Fruit fly (Drosophila melanogaster): ENCODE data around the gene GABA-B-R1.

GABA-B-R1 gene

dm6 chr2L:15039309-15039772 is 23.2 kb downstream of the GABA-B-R1 start (continued):
- no peak for TF ChIP-seq pan (optimal IDR thresholded peaks at IDR 0.05)
- TF ChIP-seq pan (GFP tag; optimal IDR thresholded peaks at IDR 0.05 in 1 of 2, IDR thresholded peaks at IDR 0.05 in 1 of 2): no peak
- TF ChIP-seq cas (GFP tag; IDR thresholded peaks at IDR 0.05): no peak
- TF ChIP-seq ttk (GFP tag; IDR thresholded peaks at IDR 0.05): no peak
- no peak for TF ChIP-seq CG12219 (GFP tag; optimal IDR thresholded peaks at IDR 0.05)
- no peak for TF ChIP-seq eve (GFP tag; optimal IDR thresholded peaks at IDR 0.05)
- TF ChIP-seq luna (GFP tag; optimal IDR thresholded peaks at IDR 0.05): no peak
- TF ChIP-seq disco-r (GFP tag; optimal IDR thresholded peaks at IDR 0.05): no peak
- TF ChIP-seq CG9437 (GFP tag; optimal IDR thresholded peaks at IDR 0.05): peak; percentile 21
- no peak for TF ChIP-seq CG10654 (GFP tag; optimal IDR thresholded peaks at IDR 0.05)
- TF ChIP-seq lola (GFP tag; optimal IDR thresholded peaks at IDR 0.05): no peak
- TF ChIP-seq CG9817 (tag; optimal IDR thresholded peaks at IDR 0.05): peak; percentile 61
- TF ChIP-seq gro (GFP tag; optimal IDR thresholded peaks at IDR 0.05): no peak
- TF ChIP-seq bab2 (GFP tag; optimal IDR thresholded peaks at IDR 0.05): peak; percentile 24
- TF ChIP-seq CG6689 (GFP tag; IDR thresholded peaks at IDR 0.05): no peak
- TF ChIP-seq CG2129 (GFP tag; IDR thresholded peaks at IDR 0.05; ENCODE audit: partially characterized antibody): peak; percentile 70
- TF ChIP-seq ERR (GFP tag; optimal IDR thresholded peaks at IDR 0.05): no peak
- TF ChIP-seq Gsc (GFP tag; IDR thresholded peaks at IDR 0.05): no peak
- peak; percentile 48 for TF ChIP-seq CG1647 (GFP tag; optimal IDR thresholded peaks at IDR 0.05)
- no peak for TF ChIP-seq CG18599 (GFP tag; optimal IDR thresholded peaks at IDR 0.05)
- peak; percentile 83 for TF ChIP-seq Dll (GFP tag; IDR thresholded peaks at IDR 0.05; ENCODE audit: partially characterized antibody)
- peak; percentile 47 for TF ChIP-seq chn (GFP tag; optimal IDR thresholded peaks at IDR 0.05)
- no peak for TF ChIP-seq CG8089 (GFP tag; optimal IDR thresholded peaks at IDR 0.05)
- TF ChIP-seq CG12071 (GFP tag; optimal IDR thresholded peaks at IDR 0.05): no peak
- TF ChIP-seq CG34224 (GFP tag; IDR thresholded peaks at IDR 0.05; ENCODE audit: partially characterized antibody): peak; percentile 75
- TF ChIP-seq nau (GFP tag; optimal IDR thresholded peaks at IDR 0.05): no peak
- TF ChIP-seq CG1603 (tag; optimal IDR thresholded peaks at IDR 0.05): no peak
- TF ChIP-seq Dek (tag; optimal IDR thresholded peaks at IDR 0.05): peak; percentile 40
- TF ChIP-seq Antp (GFP tag; optimal IDR thresholded peaks at IDR 0.05): no peak
- TF ChIP-seq cg (GFP tag; optimal IDR thresholded peaks at IDR 0.05): peak; percentile 55
- no peak for TF ChIP-seq CG31388 (GFP tag; optimal IDR thresholded peaks at IDR 0.05)
- peak; percentile 9 for TF ChIP-seq CG10543 (GFP tag; optimal IDR thresholded peaks at IDR 0.05)
- TF ChIP-seq nmo (GFP tag; optimal IDR thresholded peaks at IDR 0.05): peak; percentile 41
- no peak for TF ChIP-seq HHEX (GFP tag; optimal IDR thresholded peaks at IDR 0.05)
- TF ChIP-seq CG1832 (GFP tag; optimal IDR thresholded peaks at IDR 0.05): no peak
- TF ChIP-seq crol (GFP tag; IDR thresholded peaks at IDR 0.05): no peak
- TF ChIP-seq exex (tag; optimal IDR thresholded peaks at IDR 0.05): no peak
- TF ChIP-seq HmgZ (tag; optimal IDR thresholded peaks at IDR 0.05): peak; percentile 65
- no peak for TF ChIP-seq sr (GFP tag; IDR thresholded peaks at IDR 0.05)
- no peak for TF ChIP-seq bowl (GFP tag; IDR thresholded peaks at IDR 0.05)
- no peak for TF ChIP-seq BtbVII (GFP tag; optimal IDR thresholded peaks at IDR 0.05)
- no peak for TF ChIP-seq CG12391 (tag; optimal IDR thresholded peaks at IDR 0.05)
- TF ChIP-seq gfzf (GFP tag; optimal IDR thresholded peaks at IDR 0.05): peak; percentile 11
- no peak for TF ChIP-seq CG4730 (GFP tag; IDR thresholded peaks at IDR 0.05)
- TF ChIP-seq Usf (GFP tag; optimal IDR thresholded peaks at IDR 0.05): no peak
- no peak for TF ChIP-seq emc (GFP tag; optimal IDR thresholded peaks at IDR 0.05)
- no peak for TF ChIP-seq TFAM (GFP tag; optimal IDR thresholded peaks at IDR 0.05)
- peak; percentile 74 for TF ChIP-seq pzg (GFP tag; optimal IDR thresholded peaks at IDR 0.05)
- TF ChIP-seq sens-2 (GFP tag; IDR thresholded peaks at IDR 0.05): no peak
- TF ChIP-seq grn (GFP tag; optimal IDR thresholded peaks at IDR 0.05): no peak
- no peak for TF ChIP-seq sug (tag; optimal IDR thresholded peaks at IDR 0.05)
